Worm (Caenorhabditis elegans) whole organism, late embryonic: ENCODE measurements around the gene D2007.2.

Experiments used
- ama-1 ChIP-seq: fragments of 150-350 bp; optimal IDR thresholded peaks from 2 replicates; lab custom pipeline; 2014
- ceh-14 ChIP-seq: sonication (generic microtip); optimal IDR thresholded peaks from 2 replicates; lab custom pipeline; 2016; ENCODE audit warnings: missing genotype, missing genetic modification characterization, missing compliant biosample characterization
- ceh-22 ChIP-seq: sonication (generic microtip); optimal IDR thresholded peaks from 2 replicates; lab custom pipeline; 2017; ENCODE audit warnings: missing biosample characterization, missing genetic modification characterization
- che-1 ChIP-seq: sonication (generic microtip); optimal IDR thresholded peaks from 2 replicates; lab custom pipeline; 2016; ENCODE audit warnings: mild to moderate bottlenecking, missing genetic modification characterization, missing compliant biosample characterization
- lin-11 ChIP-seq: fragments of 200-800 bp; sonication (Bioruptor generic); optimal IDR thresholded peaks from 2 replicates; lab custom pipeline; 2018; ENCODE audit warnings: mild to moderate bottlenecking, missing genetic modification characterization, missing compliant biosample characterization
- nfya-1 ChIP-seq: sonication (generic microtip); optimal IDR thresholded peaks from 2 replicates; lab custom pipeline; 2017; ENCODE audit warnings: missing genetic modification characterization, mild to moderate bottlenecking, missing compliant biosample characterization, antibody characterized with exemption, moderate library complexity
- nhr-232 ChIP-seq: sonication (generic microtip); optimal IDR thresholded peaks from 2 replicates; lab custom pipeline; 2016; ENCODE audit warnings: missing genetic modification characterization, missing compliant biosample characterization
- unc-3 ChIP-seq, 2 experiments: fragments of 200-800 bp in 1 of 2; sonication (Bioruptor generic) in 1 of 2; sonication (generic microtip) in 1 of 2; conservative IDR thresholded peaks in 1 of 2; optimal IDR thresholded peaks in 1 of 2; 2 replicates each; pipeline versions ENCODE4 v1.3.6 to Lab custom; 2016 to 2022; ENCODE audit warnings: missing compliant biosample characterization in 2 of 2, missing genetic modification characterization in 2 of 2, missing genetic modification reagents in 1 of 2

DNA sequence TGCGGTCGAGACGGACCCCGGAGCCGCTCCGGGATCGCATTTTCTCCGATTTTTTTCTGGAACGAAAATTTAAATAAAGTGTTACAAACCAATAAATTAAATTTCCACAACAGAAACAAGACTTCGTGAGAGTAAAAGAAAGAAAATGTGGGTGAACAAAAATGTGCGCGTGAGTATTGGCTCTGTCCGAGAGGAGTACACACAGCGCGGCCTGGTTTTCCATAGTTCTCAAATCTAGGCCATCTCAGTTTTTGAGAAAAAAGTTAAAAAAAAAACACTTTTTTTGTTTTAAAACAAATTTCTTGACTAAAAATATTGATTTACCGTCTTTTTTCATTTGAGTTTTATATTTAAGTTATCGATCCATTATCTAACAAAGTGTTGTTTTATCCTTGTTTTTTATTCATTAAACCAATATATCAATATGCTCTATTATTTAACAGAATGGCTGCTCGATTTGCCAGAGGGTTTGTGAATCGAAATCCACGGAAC, 4.1 kb upstream of the D2007.2 start, which contains the start of the genes C14B9.8 and mrpl-18:
- TF ChIP-seq nfya-1 (tag; lab: Kevin White, UChicago) (no peak), unc-3 (GFP tag; conservative IDR thresholded peaks at IDR 0.05; lab: Robert Waterston, UW) (no peak), unc-3 (tag; optimal IDR thresholded peaks at IDR 0.05; lab: Kevin White, UChicago) (no peak), ama-1 (lab: Kevin White, UChicago) (no peak), ceh-14 (tag; lab: Kevin White, UChicago) (peak; percentile 2), ceh-22 (no peak), lin-11 (tag; lab: Kevin White, UChicago) (no peak), che-1 (tag; lab: Kevin White, UChicago) (no peak), nhr-232 (tag; lab: Kevin White, UChicago) (no peak)
